Fruit fly (Drosophila melanogaster) whole organism, wandering third instar larva: ENCODE measurements around the gene Spx.

Source experiments
- GATAd ChIP-seq: sonication (Bioruptor generic); optimal IDR thresholded peaks from 2 replicates; lab custom pipeline; 2016; ENCODE audit warnings: missing biosample characterization, missing genetic modification characterization
- Hnf4 ChIP-seq: fragments of 200-800 bp; sonication (Bioruptor generic); optimal IDR thresholded peaks from 2 replicates; lab custom pipeline; 2016; ENCODE audit warnings: missing biosample characterization, mild to moderate bottlenecking, missing genetic modification characterization
- dsf ChIP-seq: sonication (Bioruptor generic); optimal IDR thresholded peaks from 2 replicates; lab custom pipeline; 2016; ENCODE audit warnings: missing biosample characterization, missing genetic modification characterization, borderline replicate concordance
- psq ChIP-seq: fragments of 200-800 bp; sonication (Bioruptor generic); optimal IDR thresholded peaks from 3 replicates; lab custom pipeline; 2017; ENCODE audit warnings: missing biosample characterization, mild to moderate bottlenecking, missing genetic modification characterization, moderate library complexity

DNA sequence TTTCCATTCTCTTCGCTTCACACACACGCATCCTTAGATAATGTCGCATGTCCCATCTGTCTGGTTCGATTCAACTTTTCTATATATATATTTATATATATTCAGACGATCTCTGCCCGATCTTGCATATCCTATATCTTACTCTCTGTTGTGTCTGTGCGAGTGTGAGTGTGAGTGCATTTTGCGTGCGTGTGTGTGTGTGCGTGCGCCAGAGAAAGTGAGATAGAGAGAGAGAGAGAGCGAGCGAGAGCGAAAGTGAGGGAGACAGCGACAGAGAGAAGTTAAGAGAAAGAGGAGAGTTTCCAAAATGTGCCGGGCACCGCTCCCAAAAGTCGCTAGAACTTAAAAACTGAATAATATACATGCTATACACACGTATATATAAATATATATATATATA, 23.9 kb upstream of the Spx start:
- no peak for TF ChIP-seq dsf
- TF ChIP-seq Hnf4 = no peak
- TF ChIP-seq psq (GFP tag; lab: Kevin White, UChicago) = no peak
- no peak for TF ChIP-seq GATAd
